Worm (Caenorhabditis elegans) whole organism, L3 larva: ENCODE results near the gene C10F3.7.

ENCODE experiments used
- R02D3.7 ChIP-seq: fragments of 150-350 bp; optimal IDR thresholded peaks from 2 replicates; lab custom pipeline; 2014; ENCODE audit warnings: missing biosample characterization, missing genetic modification characterization
- ZK546.5 ChIP-seq: sonication (generic microtip); optimal IDR thresholded peaks from 2 replicates; lab custom pipeline; 2017; ENCODE audit warnings: missing biosample characterization, missing genetic modification characterization
- aly-2 ChIP-seq: fragments of 150-350 bp; optimal IDR thresholded peaks from 2 replicates; lab custom pipeline; 2014; ENCODE audit warnings: missing biosample characterization, missing genetic modification characterization
- ama-1 ChIP-seq: fragments of 150-350 bp; optimal IDR thresholded peaks from 2 replicates; lab custom pipeline; 2018
- ceh-16 ChIP-seq: sonication (generic microtip); optimal IDR thresholded peaks from 2 replicates; lab custom pipeline; 2017; ENCODE audit warnings: missing biosample characterization, missing genetic modification characterization
- ceh-28 ChIP-seq: fragments of 150-350 bp; optimal IDR thresholded peaks from 2 replicates; lab custom pipeline; 2014; ENCODE audit warnings: missing biosample characterization, missing genetic modification reagents, missing genetic modification characterization
- ceh-82 ChIP-seq: fragments of 150-350 bp; optimal IDR thresholded peaks from 2 replicates; lab custom pipeline; 2014; ENCODE audit warnings: missing biosample characterization, missing genetic modification characterization
- daf-12 ChIP-seq: fragments of 150-350 bp; optimal IDR thresholded peaks from 2 replicates; lab custom pipeline; 2014; ENCODE audit warnings: missing biosample characterization, missing genetic modification reagents, missing genetic modification characterization
- egl-27 ChIP-seq: sonication (generic microtip); optimal IDR thresholded peaks from 4 replicates; lab custom pipeline; 2017; ENCODE audit warnings: missing biosample characterization, missing genetic modification reagents, missing genetic modification characterization
- egl-5 ChIP-seq: fragments of 150-350 bp; optimal IDR thresholded peaks from 2 replicates; lab custom pipeline; 2017; ENCODE audit warnings: missing biosample characterization, missing genetic modification reagents, missing genetic modification characterization, inconsistent platforms
- elt-1 ChIP-seq: fragments of 150-350 bp; optimal IDR thresholded peaks from 2 replicates; lab custom pipeline; 2014; ENCODE audit warnings: missing biosample characterization, missing genetic modification characterization
- elt-2 ChIP-seq: sonication (generic microtip); optimal IDR thresholded peaks from 2 replicates; lab custom pipeline; 2016; ENCODE audit warnings: missing genetic modification reagents, mild to moderate bottlenecking, missing genetic modification characterization, missing compliant biosample characterization
- elt-3 ChIP-seq, 3 experiments: fragments of 150-350 bp in 1 of 3; sonication (generic microtip) in 2 of 3; optimal IDR thresholded peaks; 2 replicates in 2 of 3; 4 replicates in 1 of 3; lab custom pipeline; 2014 to 2017; ENCODE audit warnings: missing biosample characterization in 3 of 3, missing genetic modification characterization in 3 of 3
- eor-1 ChIP-seq, 2 experiments: fragments of 150-350 bp; optimal IDR thresholded peaks; 2 replicates each; lab custom pipeline; 2014 to 2018; ENCODE audit warnings: missing biosample characterization in 2 of 2, missing genetic modification characterization in 2 of 2
- fkh-10 ChIP-seq: sonication (generic microtip); optimal IDR thresholded peaks from 2 replicates; lab custom pipeline; 2017; ENCODE audit warnings: missing biosample characterization, missing genetic modification reagents, missing genetic modification characterization
- fkh-2 ChIP-seq: fragments of 150-350 bp; optimal IDR thresholded peaks from 2 replicates; lab custom pipeline; 2014; ENCODE audit warnings: missing biosample characterization, missing genetic modification reagents, missing genetic modification characterization
- hmg-11 ChIP-seq: sonication (generic microtip); optimal IDR thresholded peaks from 2 replicates; lab custom pipeline; 2016; ENCODE audit warnings: missing genetic modification characterization, missing compliant biosample characterization
- jun-1 ChIP-seq: fragments of 150-350 bp; optimal IDR thresholded peaks from 2 replicates; lab custom pipeline; 2014; ENCODE audit warnings: missing biosample characterization, missing genetic modification reagents, missing genetic modification characterization
- lin-15B ChIP-seq: fragments of 150-350 bp; optimal IDR thresholded peaks from 2 replicates; lab custom pipeline; 2014; ENCODE audit warnings: missing biosample characterization, missing genetic modification characterization
- lin-39 ChIP-seq: fragments of 150-350 bp; optimal IDR thresholded peaks from 2 replicates; lab custom pipeline; 2018; ENCODE audit warnings: missing biosample characterization, missing genetic modification reagents, missing genetic modification characterization
- lsy-12 ChIP-seq: sonication (generic microtip); optimal IDR thresholded peaks from 2 replicates; lab custom pipeline; 2016; ENCODE audit warnings: mild to moderate bottlenecking, missing genetic modification characterization, missing compliant biosample characterization
- nfya-1 ChIP-seq: sonication (generic microtip); optimal IDR thresholded peaks from 2 replicates; lab custom pipeline; 2017; ENCODE audit warnings: missing genetic modification characterization, mild to moderate bottlenecking, missing compliant biosample characterization, antibody characterized with exemption, moderate library complexity; ENCODE audit not compliant: insufficient read depth
- nhr-11 ChIP-seq: fragments of 150-350 bp; optimal IDR thresholded peaks from 2 replicates; lab custom pipeline; 2014; ENCODE audit warnings: missing biosample characterization, missing genetic modification characterization
- nhr-23 ChIP-seq: fragments of 150-350 bp; optimal IDR thresholded peaks from 2 replicates; lab custom pipeline; 2014; ENCODE audit warnings: missing biosample characterization, missing genetic modification reagents, missing genetic modification characterization
- nhr-25 ChIP-seq: sonication (generic microtip); optimal IDR thresholded peaks from 2 replicates; lab custom pipeline; 2017; ENCODE audit warnings: missing biosample characterization, missing genetic modification characterization
- nhr-28 ChIP-seq: fragments of 150-350 bp; optimal IDR thresholded peaks from 2 replicates; lab custom pipeline; 2014; ENCODE audit warnings: missing biosample characterization, missing genetic modification characterization
- nhr-43 ChIP-seq: sonication (generic microtip); optimal IDR thresholded peaks from 2 replicates; lab custom pipeline; 2016; ENCODE audit warnings: mild to moderate bottlenecking, missing genetic modification characterization, missing compliant biosample characterization; ENCODE audit not compliant: poor library complexity, severe bottlenecking
- nhr-67 ChIP-seq: fragments of 150-350 bp; optimal IDR thresholded peaks from 2 replicates; lab custom pipeline; 2014; ENCODE audit warnings: missing biosample characterization, missing genetic modification characterization
- nhr-76 ChIP-seq: fragments of 150-350 bp; sonication (generic microtip); optimal IDR thresholded peaks from 5 replicates; lab custom pipeline; 2014; ENCODE audit warnings: missing biosample characterization, missing genetic modification characterization
- nhr-77 ChIP-seq: fragments of 150-350 bp; optimal IDR thresholded peaks from 2 replicates; lab custom pipeline; 2014; ENCODE audit warnings: missing biosample characterization, missing genetic modification characterization
- pha-4 ChIP-seq: fragments of 150-350 bp; optimal IDR thresholded peaks from 2 replicates; lab custom pipeline; 2014; ENCODE audit warnings: missing biosample characterization, missing genetic modification reagents, missing genetic modification characterization
- pqm-1 ChIP-seq: fragments of 150-350 bp; optimal IDR thresholded peaks from 2 replicates; lab custom pipeline; 2017; ENCODE audit warnings: missing biosample characterization, missing genetic modification characterization, inconsistent platforms
- skn-1 ChIP-seq: fragments of 150-350 bp; optimal IDR thresholded peaks from 2 replicates; lab custom pipeline; 2014; ENCODE audit warnings: missing biosample characterization, missing genetic modification characterization
- snpc-4 ChIP-seq: fragments of 150-350 bp; optimal IDR thresholded peaks from 2 replicates; lab custom pipeline; 2014; ENCODE audit warnings: missing biosample characterization, missing genetic modification characterization
- tbx-2 ChIP-seq: sonication (generic microtip); optimal IDR thresholded peaks from 2 replicates; lab custom pipeline; 2016; ENCODE audit warnings: mild to moderate bottlenecking, missing genetic modification characterization, missing compliant biosample characterization
- unc-62 ChIP-seq: fragments of 150-350 bp; sonication (generic microtip); optimal IDR thresholded peaks from 4 replicates; lab custom pipeline; 2014; ENCODE audit warnings: missing biosample characterization, missing genetic modification reagents, missing genetic modification characterization

C10F3.7 gene

ce11 chrV:6030559-6030975 lies 43.9 kb upstream of the C10F3.7 start:
- TF ChIP-seq fkh-10 (GFP tag; lab: Kevin White, UChicago): no peak
- no peak for TF ChIP-seq ceh-82 (tag; lab: Kevin White, UChicago)
- TF ChIP-seq tbx-2 (tag; lab: Kevin White, UChicago): peak; percentile 28
- peak; percentile 27 for TF ChIP-seq egl-5 (tag; lab: Kevin White, UChicago)
- TF ChIP-seq lin-39 (tag; lab: Kevin White, UChicago): peak; percentile 73
- TF ChIP-seq ama-1 (lab: Kevin White, UChicago): no peak
- TF ChIP-seq nhr-28 (tag; lab: Kevin White, UChicago): no peak
- peak; percentile 70 for TF ChIP-seq nfya-1 (tag; lab: Kevin White, UChicago)
- TF ChIP-seq fkh-2: no peak
- TF ChIP-seq lsy-12 (tag; lab: Kevin White, UChicago): no peak
- TF ChIP-seq snpc-4: no peak
- peak; percentile 22 for TF ChIP-seq unc-62 (GFP tag; lab: Kevin White, UChicago)

- TF ChIP-seq nhr-67 (tag; lab: Kevin White, UChicago): no peak
- TF ChIP-seq fkh-10 (GFP tag; lab: Kevin White, UChicago): no peak
- TF ChIP-seq nhr-43: peak; percentile 13
- no peak for TF ChIP-seq lin-15B (tag; lab: Kevin White, UChicago)
- no peak for TF ChIP-seq tbx-2 (tag; lab: Kevin White, UChicago)
- TF ChIP-seq elt-3 (tag; optimal IDR thresholded peaks at IDR 0.05; lab: Kevin White, UChicago): no peak
- TF ChIP-seq jun-1 (tag; lab: Kevin White, UChicago): no peak
- peak; percentile 51 for TF ChIP-seq nhr-25 (tag; lab: Kevin White, UChicago)
- no peak for TF ChIP-seq aly-2 (tag; lab: Kevin White, UChicago)
Measured at ce11 chrV:6022076-6022475, 35.4 kb upstream of the C10F3.7 start.

- peak; percentile 39 for TF ChIP-seq elt-2 (tag; lab: Kevin White, UChicago)
- no peak for TF ChIP-seq egl-5 (tag; lab: Kevin White, UChicago)
- peak; percentile 66 for TF ChIP-seq aly-2 (tag; lab: Kevin White, UChicago)
- TF ChIP-seq nhr-43: peak; percentile 61
- TF ChIP-seq skn-1 (tag; lab: Kevin White, UChicago): no peak
- peak; percentile 84 for TF ChIP-seq ama-1 (lab: Kevin White, UChicago)
Measured at ce11 chrV:6018944-6019450, 32.3 kb upstream of the C10F3.7 start, which contains the start of gene picc-1. picc-1 (plus strand) TSS chrV:6018994.

ce11 chrV:6017630-6018029 lies 31.0 kb upstream of the C10F3.7 start, which contains the start of the genes rpt-2 and aps-1:
rpt-2 (minus strand) TSS chrV:6017669.
aps-1 (plus strand) TSS chrV:6017970.
- TF ChIP-seq tbx-2 (tag; lab: Kevin White, UChicago): no peak
- TF ChIP-seq hmg-11 (tag; lab: Kevin White, UChicago): peak; percentile 27
- peak; percentile 60 for TF ChIP-seq nhr-43
- no peak for TF ChIP-seq ZK546.5 (tag; lab: Kevin White, UChicago)
- TF ChIP-seq ceh-16: no peak
- TF ChIP-seq lin-39 (tag; lab: Kevin White, UChicago): peak; percentile 75
- peak; percentile 32 for TF ChIP-seq pqm-1 (tag; lab: Kevin White, UChicago)
- TF ChIP-seq egl-5 (tag; lab: Kevin White, UChicago): peak; percentile 84
- no peak for TF ChIP-seq nhr-76 (tag; lab: Kevin White, UChicago)
- TF ChIP-seq lin-15B (tag; lab: Kevin White, UChicago): peak; percentile 97
- no peak for TF ChIP-seq egl-27 (tag; lab: Kevin White, UChicago)
- TF ChIP-seq R02D3.7 (tag; lab: Kevin White, UChicago): peak; percentile 59
- peak; percentile 62 for TF ChIP-seq lsy-12 (tag; lab: Kevin White, UChicago)
- TF ChIP-seq pha-4: peak; percentile 95
- no peak for TF ChIP-seq daf-12
- TF ChIP-seq skn-1 (tag; lab: Kevin White, UChicago): peak; percentile 100
- TF ChIP-seq jun-1 (tag; lab: Kevin White, UChicago): peak; percentile 62
- TF ChIP-seq nfya-1 (tag; lab: Kevin White, UChicago): peak; percentile 87
- TF ChIP-seq nhr-11 (tag; lab: Kevin White, UChicago): no peak
- no peak for TF ChIP-seq eor-1 (tag; optimal IDR thresholded peaks at IDR 0.05; lab: Kevin White, UChicago)
- TF ChIP-seq nhr-25 (tag; lab: Kevin White, UChicago): peak; percentile 85
- peak; percentile 34 for TF ChIP-seq ceh-28
- TF ChIP-seq elt-1 (tag; lab: Kevin White, UChicago): peak; percentile 27
- TF ChIP-seq elt-2 (tag; lab: Kevin White, UChicago): peak; percentile 49
- peak; percentile 71 for TF ChIP-seq snpc-4
- no peak for TF ChIP-seq nhr-77
- TF ChIP-seq nhr-23: peak; percentile 93
